Worm (Caenorhabditis elegans) whole organism, late embryonic: ENCODE data around the gene T16G12.9.

Experiments used
- hlh-30 ChIP-seq: sonication (generic microtip); optimal IDR thresholded peaks from 2 replicates; lab custom pipeline; 2017; ENCODE audit warnings: antibody characterized with exemption, missing genetic modification characterization, missing compliant biosample characterization; ENCODE audit not compliant: insufficient read depth
- madf-2 ChIP-seq: sonication (generic microtip); optimal IDR thresholded peaks from 2 replicates; lab custom pipeline; 2017; ENCODE audit warnings: missing genetic modification characterization, missing compliant biosample characterization
- npax-4 ChIP-seq: sonication (generic microtip); optimal IDR thresholded peaks from 2 replicates; lab custom pipeline; 2016; ENCODE audit warnings: missing genetic modification characterization, missing compliant biosample characterization
- sdc-2 ChIP-seq: sonication (generic microtip); optimal IDR thresholded peaks from 2 replicates; lab custom pipeline; 2016; ENCODE audit warnings: missing genotype, missing genetic modification characterization, missing compliant biosample characterization
- unc-42 ChIP-seq: sonication (generic microtip); optimal IDR thresholded peaks from 2 replicates; lab custom pipeline; 2016; ENCODE audit warnings: missing genotype, missing genetic modification characterization, missing compliant biosample characterization
- zip-5 ChIP-seq: sonication (generic microtip); optimal IDR thresholded peaks from 2 replicates; lab custom pipeline; 2016; ENCODE audit warnings: missing genetic modification characterization, missing compliant biosample characterization

DNA sequence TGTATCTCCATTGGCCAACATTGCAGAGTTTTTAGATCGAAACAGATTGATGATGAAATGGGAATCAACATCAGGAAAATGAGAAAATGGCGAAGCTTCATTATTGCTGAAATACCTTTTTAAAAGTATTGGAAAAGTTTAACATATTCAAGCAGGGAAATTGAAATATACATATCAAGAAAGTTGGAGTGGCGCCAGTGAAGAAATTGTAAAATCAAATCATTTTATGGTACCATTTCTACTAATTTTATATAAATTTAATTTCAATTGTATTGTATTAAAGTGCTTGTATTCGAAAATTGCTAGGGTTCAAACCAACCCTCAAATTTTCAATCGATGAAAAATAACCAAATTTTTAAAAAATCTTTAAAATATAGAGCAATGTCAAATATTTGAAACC, 28.3 kb upstream of the T16G12.9 start, which contains the start of gene srt-55:
- no peak for TF ChIP-seq sdc-2
- TF ChIP-seq madf-2: no peak
- TF ChIP-seq unc-42: no peak
- no peak for TF ChIP-seq hlh-30 (tag; lab: Kevin White, UChicago)
- TF ChIP-seq zip-5 (tag; lab: Kevin White, UChicago): no peak
- TF ChIP-seq npax-4 (tag; lab: Kevin White, UChicago): no peak
